Worm (Caenorhabditis elegans) whole organism, L3 larva: ENCODE data around the gene M106.2.

Experiments used
- ZK546.5 ChIP-seq: sonication (generic microtip); optimal IDR thresholded peaks from 2 replicates; lab custom pipeline; 2017; ENCODE audit warnings: missing biosample characterization, missing genetic modification characterization
- nhr-76 ChIP-seq: fragments of 150-350 bp; sonication (generic microtip); optimal IDR thresholded peaks from 5 replicates; lab custom pipeline; 2014; ENCODE audit warnings: missing biosample characterization, missing genetic modification characterization
- ztf-11 ChIP-seq: fragments of 150-350 bp; optimal IDR thresholded peaks from 2 replicates; lab custom pipeline; 2014; ENCODE audit warnings: missing biosample characterization, missing genetic modification characterization

DNA sequence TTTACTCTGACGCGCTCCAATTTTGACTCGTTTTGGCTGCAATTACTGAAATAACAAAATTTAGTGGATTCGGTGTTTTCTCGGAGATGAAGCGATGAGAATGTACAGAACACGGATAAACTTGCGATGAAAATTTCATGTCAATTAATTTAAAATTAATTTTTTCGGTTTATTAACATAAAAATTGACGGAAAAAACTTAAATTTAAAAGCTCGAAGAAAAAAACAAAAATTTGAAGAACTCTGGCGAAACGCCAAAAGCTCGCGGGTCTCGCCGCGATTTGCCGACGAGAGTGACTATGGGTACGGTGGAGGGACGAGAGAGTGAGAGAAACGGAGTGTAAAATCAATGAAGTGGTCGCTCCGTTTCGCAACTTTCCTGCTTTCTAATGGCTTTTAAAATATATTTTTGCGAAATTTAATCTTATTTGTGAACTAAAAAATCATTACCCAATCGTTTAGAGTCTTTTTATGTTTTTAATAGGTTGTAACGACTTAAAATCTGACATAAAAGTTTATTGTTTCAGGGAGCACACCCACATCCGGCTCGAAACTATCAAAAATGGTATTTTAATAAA, 19.0 kb upstream of the M106.2 start, which contains the start of the genes gmps-1 and cap-2:
- no peak for TF ChIP-seq ztf-11 (tag; lab: Kevin White, UChicago)
- no peak for TF ChIP-seq nhr-76 (tag; lab: Kevin White, UChicago)
- TF ChIP-seq ZK546.5 = peak; percentile 54
